Fruit fly (Drosophila melanogaster) whole organism, wandering third instar larva: ENCODE data around the gene CG31019.

ENCODE experiments used
- Abd-B ChIP-seq: fragments of >200 bp; optimal IDR thresholded peaks from 2 replicates; lab custom pipeline; 2017; ENCODE audit warnings: missing biosample characterization, missing genetic modification characterization
- CG32264 ChIP-seq: fragments of 200-800 bp; sonication (Bioruptor generic); optimal IDR thresholded peaks from 2 replicates; lab custom pipeline; 2016; ENCODE audit warnings: missing biosample characterization, missing genetic modification characterization
- HLH106 ChIP-seq: fragments of 200-800 bp; optimal IDR thresholded peaks from 3 replicates; lab custom pipeline; 2019; ENCODE audit warnings: missing biosample characterization, mild to moderate bottlenecking, missing genetic modification characterization, moderate library complexity
- Hr78 ChIP-seq: fragments of >200 bp; optimal IDR thresholded peaks from 2 replicates; lab custom pipeline; 2017; ENCODE audit warnings: missing biosample characterization, missing genetic modification characterization
- Myc ChIP-seq: fragments of >200 bp; optimal IDR thresholded peaks from 2 replicates; lab custom pipeline; 2017
- OdsH ChIP-seq: fragments of 200-800 bp; sonication (Bioruptor generic); optimal IDR thresholded peaks from 2 replicates; lab custom pipeline; 2016; ENCODE audit warnings: missing biosample characterization, mild to moderate bottlenecking, missing genetic modification characterization
- Sp1 ChIP-seq: fragments of 200-800 bp; sonication (Bioruptor generic); optimal IDR thresholded peaks from 3 replicates; lab custom pipeline; 2019; ENCODE audit warnings: missing biosample characterization, mild to moderate bottlenecking, missing genetic modification characterization, moderate library complexity
- Vsx2 ChIP-seq: fragments of 200-300, 225-300 bp; sonication (Bioruptor generic); optimal IDR thresholded peaks from 2 replicates; lab custom pipeline; 2018; ENCODE audit warnings: missing biosample characterization, missing genetic modification characterization; ENCODE audit not compliant: partially characterized antibody
- ey ChIP-seq: fragments of 200-800 bp; sonication (Bioruptor generic); optimal IDR thresholded peaks from 2 replicates; lab custom pipeline; 2016; ENCODE audit warnings: missing biosample characterization, missing genetic modification characterization
- fru ChIP-seq: fragments of 200-800 bp; sonication (Bioruptor generic); optimal IDR thresholded peaks from 3 replicates; lab custom pipeline; 2016; ENCODE audit warnings: missing biosample characterization, mild to moderate bottlenecking, missing genetic modification characterization
- psq ChIP-seq: fragments of 200-800 bp; sonication (Bioruptor generic); optimal IDR thresholded peaks from 3 replicates; lab custom pipeline; 2017; ENCODE audit warnings: missing biosample characterization, mild to moderate bottlenecking, missing genetic modification characterization, moderate library complexity
- woc ChIP-seq: sonication (Bioruptor generic); optimal IDR thresholded peaks from 2 replicates; lab custom pipeline; 2016; ENCODE audit warnings: missing biosample characterization, mild to moderate bottlenecking, missing genetic modification characterization

- no peak for TF ChIP-seq Hr78 (GFP tag; lab: Kevin White, UChicago)
- no peak for TF ChIP-seq woc (GFP tag; lab: Kevin White, UChicago)
- no peak for TF ChIP-seq ey (GFP tag; lab: Kevin White, UChicago)
- TF ChIP-seq psq (GFP tag; lab: Kevin White, UChicago) = no peak
- TF ChIP-seq Vsx2 (GFP tag; lab: Kevin White, UChicago) = no peak
- TF ChIP-seq Myc (lab: Kevin White, UChicago) = no peak
- no peak for TF ChIP-seq Abd-B (GFP tag; lab: Kevin White, UChicago)
- TF ChIP-seq fru (GFP tag; lab: Kevin White, UChicago) = no peak
- TF ChIP-seq OdsH = no peak
- TF ChIP-seq Sp1 (GFP tag; lab: Kevin White, UChicago) = no peak
- no peak for TF ChIP-seq HLH106 (tag; lab: Kevin White, UChicago)
- no peak for TF ChIP-seq CG32264 (GFP tag; lab: Kevin White, UChicago)
These were observed 49.0 kb downstream of the CG31019 start, which contains the start of gene CG31013 for dm6 chr3R:30645780-30646179.
